Worm (Caenorhabditis elegans) whole organism, early embryonic: Measurements from ENCODE around the gene C03B1.4.

Source experiments
- F13C5.2 ChIP-seq: sonication (generic microtip); optimal IDR thresholded peaks from 2 replicates; lab custom pipeline; 2017; ENCODE audit warnings: mild to moderate bottlenecking, missing genetic modification characterization, inconsistent platforms, missing compliant biosample characterization
- aly-1 ChIP-seq: sonication (generic microtip); optimal IDR thresholded peaks from 2 replicates; lab custom pipeline; 2016; ENCODE audit warnings: missing genetic modification characterization, missing compliant biosample characterization
- ama-1 ChIP-seq: fragments of 150-350 bp; optimal IDR thresholded peaks from 2 replicates; lab custom pipeline; 2014
- ceh-13 ChIP-seq: fragments of 200-800 bp; sonication (Bioruptor generic); optimal IDR thresholded peaks from 2 replicates; lab custom pipeline; 2018; ENCODE audit warnings: mild to moderate bottlenecking, missing genetic modification characterization, missing compliant biosample characterization
- ceh-36 ChIP-seq: sonication (generic microtip); optimal IDR thresholded peaks from 2 replicates; lab custom pipeline; 2016; ENCODE audit warnings: missing genetic modification characterization, inconsistent platforms, missing compliant biosample characterization
- flt-1 ChIP-seq: fragments of 200-800 bp; sonication (Bioruptor generic); IDR thresholded peaks from 2 replicates; pipeline ENCODE4 v1.3.6; 2022; ENCODE audit warnings: missing genetic modification characterization, missing compliant biosample characterization
- sea-1 ChIP-seq: fragments of 200-800 bp; sonication (Bioruptor generic); conservative IDR thresholded peaks from 2 replicates; pipeline ENCODE4 v1.3.6; 2022; ENCODE audit warnings: missing genetic modification characterization, missing compliant biosample characterization
- tbx-37 ChIP-seq: fragments of 200-800 bp; sonication (Bioruptor generic); conservative IDR thresholded peaks from 2 replicates; pipeline ENCODE4 v1.3.6; 2022; ENCODE audit warnings: missing genetic modification reagents, missing genetic modification characterization, missing compliant biosample characterization
- tra-4 ChIP-seq: sonication (generic microtip); optimal IDR thresholded peaks from 2 replicates; lab custom pipeline; 2017; ENCODE audit warnings: missing genetic modification characterization, missing compliant biosample characterization

- TF ChIP-seq sea-1 (GFP tag; lab: Robert Waterston, UW) (peak; percentile 79), tbx-37 (peak; percentile 90), flt-1 (GFP tag; lab: Robert Waterston, UW) (peak; percentile 82), ama-1 (lab: Kevin White, UChicago) (no peak), ceh-36 (tag; lab: Kevin White, UChicago) (peak; percentile 81), tra-4 (tag; lab: Kevin White, UChicago) (peak; percentile 28), F13C5.2 (tag; lab: Kevin White, UChicago) (peak; percentile 62), aly-1 (peak; percentile 33), ceh-13 (GFP tag; lab: Kevin White, UChicago) (peak; percentile 73)
Observed at ce11 chrX:6371192-6372116, 7.2 kb downstream of the C03B1.4 start.
